Fruit fly (Drosophila melanogaster): ENCODE data around the gene frj.

Gene frj

dm6 chr2L:6462259-6462658 lies 6.4 kb downstream of the frj start:
- TF ChIP-seq N (GFP tag; optimal IDR thresholded peaks at IDR 0.05) = no peak
- TF ChIP-seq dmrt93B (GFP tag; optimal IDR thresholded peaks at IDR 0.05) = no peak
- TF ChIP-seq Rel (GFP tag; optimal IDR thresholded peaks at IDR 0.05) = no peak
- no peak for TF ChIP-seq Rel (tag; optimal IDR thresholded peaks at IDR 0.05)
- no peak for TF ChIP-seq Myc (optimal IDR thresholded peaks at IDR 0.05)
- TF ChIP-seq pan (optimal IDR thresholded peaks at IDR 0.05) = no peak
- no peak for TF ChIP-seq CG32264 (GFP tag; optimal IDR thresholded peaks at IDR 0.05)
- TF ChIP-seq Hr78 (GFP tag; optimal IDR thresholded peaks at IDR 0.05) = no peak
- no peak for TF ChIP-seq Dif (GFP tag; optimal IDR thresholded peaks at IDR 0.05; ENCODE audit: partially characterized antibody)
- no peak for TF ChIP-seq woc (GFP tag; optimal IDR thresholded peaks at IDR 0.05)
- no peak for TF ChIP-seq OdsH (GFP tag; optimal IDR thresholded peaks at IDR 0.05)
- TF ChIP-seq Mio (GFP tag; optimal IDR thresholded peaks at IDR 0.05) = no peak
- no peak for TF ChIP-seq rgr (GFP tag; optimal IDR thresholded peaks at IDR 0.05)
- no peak for TF ChIP-seq fru (GFP tag; optimal IDR thresholded peaks at IDR 0.05)
- no peak for TF ChIP-seq CrebA (GFP tag; optimal IDR thresholded peaks at IDR 0.05; ENCODE audit: borderline replicate concordance)
- TF ChIP-seq Vsx2 (GFP tag; optimal IDR thresholded peaks at IDR 0.05; ENCODE audit: partially characterized antibody) = no peak
- no peak for TF ChIP-seq ey (GFP tag; optimal IDR thresholded peaks at IDR 0.05)
- TF ChIP-seq HLH106 (tag; optimal IDR thresholded peaks at IDR 0.05) = no peak
- TF ChIP-seq usp (GFP tag; optimal IDR thresholded peaks at IDR 0.05) = no peak

- TF ChIP-seq Vsx2 (GFP tag; optimal IDR thresholded peaks at IDR 0.05; ENCODE audit: partially characterized antibody) (no peak), usp (GFP tag; optimal IDR thresholded peaks at IDR 0.05) (no peak), woc (GFP tag; optimal IDR thresholded peaks at IDR 0.05) (no peak), CG32264 (GFP tag; optimal IDR thresholded peaks at IDR 0.05) (no peak), jim (GFP tag; optimal IDR thresholded peaks at IDR 0.05) (no peak), OdsH (GFP tag; optimal IDR thresholded peaks at IDR 0.05) (no peak), Jra (GFP tag; optimal IDR thresholded peaks at IDR 0.05) (no peak), Myc (optimal IDR thresholded peaks at IDR 0.05) (no peak), HLH106 (tag; optimal IDR thresholded peaks at IDR 0.05) (no peak), sage (GFP tag; optimal IDR thresholded peaks at IDR 0.05) (no peak), Mio (GFP tag; optimal IDR thresholded peaks at IDR 0.05) (no peak), fru (GFP tag; optimal IDR thresholded peaks at IDR 0.05) (no peak), lola (GFP tag; optimal IDR thresholded peaks at IDR 0.05) (no peak), Rel (GFP tag; optimal IDR thresholded peaks at IDR 0.05) (no peak), Rel (tag; optimal IDR thresholded peaks at IDR 0.05) (no peak), psq (GFP tag; optimal IDR thresholded peaks at IDR 0.05) (no peak), Dfd (GFP tag; optimal IDR thresholded peaks at IDR 0.05) (no peak), Sp1 (GFP tag; optimal IDR thresholded peaks at IDR 0.05) (no peak)
These were observed 7.5 kb downstream of the frj start for dm6 chr2L:6463392-6463791.

- TF ChIP-seq Jra (GFP tag; optimal IDR thresholded peaks at IDR 0.05) = no peak
- peak in 1 of 2 experiments; percentile 0 for TF ChIP-seq foxo (GFP tag; optimal IDR thresholded peaks at IDR 0.05)
- no peak for TF ChIP-seq pan (optimal IDR thresholded peaks at IDR 0.05)
- TF ChIP-seq sv (GFP tag; optimal IDR thresholded peaks at IDR 0.05) = no peak
- TF ChIP-seq brk (GFP tag; optimal IDR thresholded peaks at IDR 0.05) = no peak
These were observed 8.4 kb downstream of the frj start for dm6 chr2L:6464270-6464669.

- no peak for TF ChIP-seq dl (GFP tag; optimal IDR thresholded peaks at IDR 0.05; ENCODE audit: insufficient read depth in 1 of 2, partially characterized antibody in 2 of 2)
- TF ChIP-seq Sp1 (GFP tag; optimal IDR thresholded peaks at IDR 0.05) = peak; percentile 34
- no peak for TF ChIP-seq Dfd (GFP tag; optimal IDR thresholded peaks at IDR 0.05)
- TF ChIP-seq Vsx2 (GFP tag; optimal IDR thresholded peaks at IDR 0.05; ENCODE audit: partially characterized antibody) = no peak
- TF ChIP-seq Hr78 (GFP tag; optimal IDR thresholded peaks at IDR 0.05) = no peak
- TF ChIP-seq brk (GFP tag; optimal IDR thresholded peaks at IDR 0.05) = peak; percentile 30
- no peak for TF ChIP-seq sage (GFP tag; optimal IDR thresholded peaks at IDR 0.05)
- peak; percentile 16 for TF ChIP-seq HLH106 (tag; optimal IDR thresholded peaks at IDR 0.05)
- TF ChIP-seq OdsH (GFP tag; optimal IDR thresholded peaks at IDR 0.05) = peak; percentile 51
- TF ChIP-seq rgr (GFP tag; optimal IDR thresholded peaks at IDR 0.05) = peak; percentile 41
- peak; percentile 65 for TF ChIP-seq Hr83 (GFP tag; optimal IDR thresholded peaks at IDR 0.05; ENCODE audit: poor library complexity, severe bottlenecking)
- TF ChIP-seq br (GFP tag; optimal IDR thresholded peaks at IDR 0.05) = peak; percentile 18
- no peak for TF ChIP-seq Rel (GFP tag; optimal IDR thresholded peaks at IDR 0.05)
- no peak for TF ChIP-seq Rel (tag; optimal IDR thresholded peaks at IDR 0.05)
- no peak for TF ChIP-seq woc (GFP tag; optimal IDR thresholded peaks at IDR 0.05)
- TF ChIP-seq Dif (GFP tag; optimal IDR thresholded peaks at IDR 0.05; ENCODE audit: partially characterized antibody) = no peak
- TF ChIP-seq CG9705 (GFP tag; optimal IDR thresholded peaks at IDR 0.05) = peak; percentile 27
- TF ChIP-seq h (GFP tag; optimal IDR thresholded peaks at IDR 0.05) = peak; percentile 51
These were observed 8.9 kb downstream of the frj start for dm6 chr2L:6464780-6465179.
